Fruit fly (Drosophila melanogaster): ENCODE results near the gene Acp95EF.

DNA sequence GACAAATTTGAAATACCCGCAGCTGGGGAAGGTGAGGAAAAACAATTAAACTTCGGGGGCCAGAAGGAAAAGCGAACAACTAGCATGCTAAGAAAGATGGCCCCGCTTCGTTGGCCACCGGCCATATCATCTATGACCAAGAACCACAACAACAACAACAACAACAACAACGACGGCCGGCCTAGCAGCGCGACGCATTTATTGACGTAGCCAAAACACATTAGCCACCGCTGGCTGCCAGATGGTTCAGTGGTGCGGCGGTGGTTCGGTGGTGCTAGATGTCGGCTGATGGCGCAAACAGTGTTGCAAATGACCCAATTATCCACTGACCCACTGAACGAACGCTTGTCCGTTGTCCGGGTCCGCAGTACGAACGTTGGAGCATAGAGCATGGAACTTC lies 15.1 kb upstream of the Acp95EF start:
- TF ChIP-seq onecut (GFP tag; IDR thresholded peaks at IDR 0.05): no peak
- no peak for TF ChIP-seq CG10274 (GFP tag; optimal IDR thresholded peaks at IDR 0.05)
- no peak for TF ChIP-seq br (optimal IDR thresholded peaks at IDR 0.05)
- no peak for TF ChIP-seq CG11247 (GFP tag; IDR thresholded peaks at IDR 0.05)
- TF ChIP-seq hth (optimal IDR thresholded peaks at IDR 0.05): no peak
- no peak for TF ChIP-seq CG14441 (GFP tag; IDR thresholded peaks at IDR 0.05)
- TF ChIP-seq CG10321 (GFP tag; IDR thresholded peaks at IDR 0.05): no peak
- TF ChIP-seq dmrt11E (tag; optimal IDR thresholded peaks at IDR 0.05): no peak
- no peak for TF ChIP-seq zf30C (GFP tag; optimal IDR thresholded peaks at IDR 0.05)
- TF ChIP-seq pzg (GFP tag; optimal IDR thresholded peaks at IDR 0.05): no peak
- no peak for TF ChIP-seq nmo (GFP tag; optimal IDR thresholded peaks at IDR 0.05)
- TF ChIP-seq lov (optimal IDR thresholded peaks at IDR 0.05): no peak
- TF ChIP-seq lov (GFP tag; IDR thresholded peaks at IDR 0.05): no peak
- no peak for TF ChIP-seq ranshi (GFP tag; IDR thresholded peaks at IDR 0.05)

Data from whole organism, embryonic.